Fruit fly (Drosophila melanogaster): Measurements from ENCODE around the gene Tl.
A peak's percentile ranks its signal among the peaks of the same experiment; 100 is the strongest.

The Tl gene

dm6 chr3R:26853699-26854098 lies 54.9 kb downstream of the Tl start (continued):
- TF ChIP-seq CG6791 (GFP tag; IDR thresholded peaks at IDR 0.05; ENCODE audit: partially characterized antibody) (no peak), CG10543 (GFP tag; optimal IDR thresholded peaks at IDR 0.05) (no peak), CG9876 (GFP tag; optimal IDR thresholded peaks at IDR 0.05) (no peak), CG11504 (tag; optimal IDR thresholded peaks at IDR 0.05) (peak; percentile 25), bab2 (GFP tag; optimal IDR thresholded peaks at IDR 0.05) (no peak), CG13775 (GFP tag; optimal IDR thresholded peaks at IDR 0.05) (no peak), ro (GFP tag; IDR thresholded peaks at IDR 0.05) (peak; percentile 58), CG5180 (GFP tag; optimal IDR thresholded peaks at IDR 0.05) (no peak), slou (GFP tag; optimal IDR thresholded peaks at IDR 0.05) (no peak), Doc2 (GFP tag; IDR thresholded peaks at IDR 0.05) (no peak), CG7928 (GFP tag; optimal IDR thresholded peaks at IDR 0.05) (no peak), CG12391 (tag; optimal IDR thresholded peaks at IDR 0.05) (no peak), CG42726 (GFP tag; IDR thresholded peaks at IDR 0.05; ENCODE audit: partially characterized antibody) (no peak), Hsf (GFP tag; optimal IDR thresholded peaks at IDR 0.05) (peak; percentile 30), CG8478 (optimal IDR thresholded peaks at IDR 0.05) (no peak), gsb-n (tag; optimal IDR thresholded peaks at IDR 0.05) (no peak), CG17385 (GFP tag; optimal IDR thresholded peaks at IDR 0.05) (no peak), Hr51 (GFP tag; optimal IDR thresholded peaks at IDR 0.05) (peak in 1 of 2 experiments; percentile 5), CG17186 (GFP tag; optimal IDR thresholded peaks at IDR 0.05) (no peak), CG12299 (tag; optimal IDR thresholded peaks at IDR 0.05) (no peak), Mrtf (GFP tag; IDR thresholded peaks at IDR 0.05) (0 out of 3 replicates have a peak, but pooled peaks have one; percentile 18), CG34422 (GFP tag; IDR thresholded peaks at IDR 0.05) (peak; percentile 38; the same call in 1 of the 3 replicates), chif (GFP tag; optimal IDR thresholded peaks at IDR 0.05) (peak in 1 of 2 experiments; percentile 22), CG11247 (GFP tag; IDR thresholded peaks at IDR 0.05) (no peak), vfl (GFP tag; optimal IDR thresholded peaks at IDR 0.05) (no peak), chinmo (GFP tag; IDR thresholded peaks at IDR 0.05; ENCODE audit: partially characterized antibody) (no peak), CG30403 (GFP tag; optimal IDR thresholded peaks at IDR 0.05) (peak; percentile 11), fru (optimal IDR thresholded peaks at IDR 0.05) (no peak), emc (GFP tag; optimal IDR thresholded peaks at IDR 0.05) (no peak), CG14014 (GFP tag; IDR thresholded peaks at IDR 0.05) (peak; percentile 45; the same call in 1 of the 2 replicates), fd102C (GFP tag; optimal IDR thresholded peaks at IDR 0.05) (no peak), NFAT (GFP tag; IDR thresholded peaks at IDR 0.05) (peak; percentile 28; the same call in 1 of the 2 replicates), CG9727 (GFP tag; optimal IDR thresholded peaks at IDR 0.05) (no peak), CG2202 (tag; optimal IDR thresholded peaks at IDR 0.05) (no peak), kni (GFP tag; optimal IDR thresholded peaks at IDR 0.05) (no peak), HLH3B (GFP tag; IDR thresholded peaks at IDR 0.05) (0 out of 2 replicates have a peak, but pooled peaks have one; percentile 27), nau (GFP tag; optimal IDR thresholded peaks at IDR 0.05) (no peak), da (GFP tag; optimal IDR thresholded peaks at IDR 0.05) (no peak), Lpt (GFP tag; optimal IDR thresholded peaks at IDR 0.05) (no peak), CG11560 (tag; IDR thresholded peaks at IDR 0.05) (no peak), CG12104 (GFP tag; optimal IDR thresholded peaks at IDR 0.05) (no peak), Nf-YC (tag; optimal IDR thresholded peaks at IDR 0.05) (no peak), CG10209 (GFP tag; optimal IDR thresholded peaks at IDR 0.05) (peak; percentile 5), Fer2 (tag; optimal IDR thresholded peaks at IDR 0.05) (no peak), CG13123 (GFP tag; optimal IDR thresholded peaks at IDR 0.05) (no peak), ase (GFP tag; IDR thresholded peaks at IDR 0.05) (no peak), Scr (GFP tag; IDR thresholded peaks at IDR 0.05; ENCODE audit: partially characterized antibody) (no peak), Kr (GFP tag; optimal IDR thresholded peaks at IDR 0.05) (no peak), CG13296 (GFP tag; optimal IDR thresholded peaks at IDR 0.05) (no peak), dan (GFP tag; IDR thresholded peaks at IDR 0.05) (no peak), CG3163 (GFP tag; optimal IDR thresholded peaks at IDR 0.05) (no peak), usp (GFP tag; optimal IDR thresholded peaks at IDR 0.05) (no peak)
